Worm (Caenorhabditis elegans) whole organism, mixed stage, embryonic: ENCODE data around the gene F23H11.2.

ENCODE experiments used
- M03D4.4 ChIP-seq: sonication (generic microtip); optimal IDR thresholded peaks from 2 replicates; lab custom pipeline; 2017; ENCODE audit warnings: mild to moderate bottlenecking, missing genetic modification characterization, missing compliant biosample characterization
- blmp-1 ChIP-seq: fragments of 150-350 bp; optimal IDR thresholded peaks from 2 replicates; lab custom pipeline; 2014; ENCODE audit warnings: missing biosample characterization, missing genetic modification characterization
- ceh-39 ChIP-seq: fragments of 150-350 bp; optimal IDR thresholded peaks from 2 replicates; lab custom pipeline; 2014; ENCODE audit warnings: missing biosample characterization, missing genetic modification characterization
- ceh-43 ChIP-seq: fragments of 200-800 bp; sonication (Bioruptor generic); optimal IDR thresholded peaks from 2 replicates; lab custom pipeline; 2018; ENCODE audit warnings: mild to moderate bottlenecking, missing genetic modification characterization, moderate library complexity, missing compliant biosample characterization
- ceh-83 ChIP-seq: fragments of 200-800 bp; sonication (Bioruptor generic); optimal IDR thresholded peaks from 2 replicates; lab custom pipeline; 2018; ENCODE audit warnings: mild to moderate bottlenecking, missing genetic modification characterization, missing compliant biosample characterization
- ces-1 ChIP-seq: fragments of 150-350 bp; optimal IDR thresholded peaks from 2 replicates; lab custom pipeline; 2014; ENCODE audit warnings: missing biosample characterization, missing genetic modification reagents, missing genetic modification characterization
- cnd-1 ChIP-seq: fragments of 200-800 bp; sonication (Bioruptor generic); optimal IDR thresholded peaks from 2 replicates; lab custom pipeline; 2018; ENCODE audit warnings: mild to moderate bottlenecking, missing genetic modification characterization, missing compliant biosample characterization
- drap-1 ChIP-seq: fragments of 200-800 bp; sonication (Bioruptor generic); optimal IDR thresholded peaks from 3 replicates; lab custom pipeline; 2018; ENCODE audit warnings: mild to moderate bottlenecking, missing genetic modification characterization, missing compliant biosample characterization
- elt-1 ChIP-seq: sonication (generic microtip); optimal IDR thresholded peaks from 2 replicates; lab custom pipeline; 2017; ENCODE audit warnings: missing genetic modification characterization, mild to moderate bottlenecking, missing compliant biosample characterization, antibody characterized with exemption, moderate library complexity, borderline replicate concordance; ENCODE audit not compliant: insufficient read depth
- elt-3 ChIP-seq: fragments of 150-350 bp; optimal IDR thresholded peaks from 2 replicates; lab custom pipeline; 2014; ENCODE audit warnings: missing biosample characterization, missing genetic modification characterization
- flh-1 ChIP-seq: fragments of 200-800 bp; sonication (Bioruptor generic); optimal IDR thresholded peaks from 2 replicates; lab custom pipeline; 2018; ENCODE audit warnings: mild to moderate bottlenecking, missing genetic modification characterization, moderate library complexity, missing compliant biosample characterization
- hlh-1 ChIP-seq: fragments of 150-350 bp; optimal IDR thresholded peaks from 2 replicates; lab custom pipeline; 2014; ENCODE audit warnings: missing biosample characterization, missing genetic modification reagents, missing genetic modification characterization
- lin-13 ChIP-seq: fragments of 150-350 bp; optimal IDR thresholded peaks from 2 replicates; lab custom pipeline; 2014; ENCODE audit warnings: missing biosample characterization, missing genetic modification characterization
- lin-32 ChIP-seq: fragments of 200-800 bp; sonication (Bioruptor generic); optimal IDR thresholded peaks from 2 replicates; lab custom pipeline; 2018; ENCODE audit warnings: mild to moderate bottlenecking, missing genetic modification characterization, missing compliant biosample characterization
- lsy-2 ChIP-seq: fragments of 150-350 bp; optimal IDR thresholded peaks from 2 replicates; lab custom pipeline; 2014; ENCODE audit warnings: missing biosample characterization, missing genetic modification characterization
- mab-5 ChIP-seq: fragments of 150-350 bp; optimal IDR thresholded peaks from 2 replicates; lab custom pipeline; 2014; ENCODE audit warnings: missing biosample characterization, missing genetic modification characterization
- mep-1 ChIP-seq: fragments of 150-350 bp; optimal IDR thresholded peaks from 2 replicates; lab custom pipeline; 2017; ENCODE audit warnings: missing biosample characterization, missing genetic modification reagents, missing genetic modification characterization, inconsistent platforms
- nhr-12 ChIP-seq: fragments of 150-350 bp; optimal IDR thresholded peaks from 2 replicates; lab custom pipeline; 2014; ENCODE audit warnings: missing biosample characterization, missing genetic modification characterization
- nhr-2 ChIP-seq: fragments of 150-350 bp; optimal IDR thresholded peaks from 2 replicates; lab custom pipeline; 2014; ENCODE audit warnings: missing biosample characterization, missing genetic modification characterization
- nhr-28 ChIP-seq: fragments of 150-350 bp; optimal IDR thresholded peaks from 2 replicates; lab custom pipeline; 2014; ENCODE audit warnings: missing biosample characterization, missing genetic modification characterization
- nhr-76 ChIP-seq: sonication (generic microtip); optimal IDR thresholded peaks from 2 replicates; lab custom pipeline; 2017; ENCODE audit warnings: missing biosample characterization, missing genetic modification characterization
- pha-4 ChIP-seq: fragments of 150-350 bp; optimal IDR thresholded peaks from 2 replicates; lab custom pipeline; 2018; ENCODE audit warnings: missing biosample characterization, missing genetic modification reagents, missing genetic modification characterization
- sem-2 ChIP-seq: fragments of 200-800 bp; sonication (Bioruptor generic); optimal IDR thresholded peaks from 2 replicates; lab custom pipeline; 2018; ENCODE audit warnings: mild to moderate bottlenecking, missing genetic modification characterization, missing compliant biosample characterization
- snpc-4 ChIP-seq: fragments of 150-350 bp; optimal IDR thresholded peaks from 2 replicates; lab custom pipeline; 2014; ENCODE audit warnings: missing biosample characterization, missing genetic modification characterization
- sptf-1 ChIP-seq: sonication (generic microtip); optimal IDR thresholded peaks from 2 replicates; lab custom pipeline; 2017; ENCODE audit warnings: mild to moderate bottlenecking, missing genetic modification characterization, moderate library complexity, missing compliant biosample characterization
- tbx-8 ChIP-seq: fragments of 200-800 bp; sonication (Bioruptor generic); optimal IDR thresholded peaks from 2 replicates; lab custom pipeline; 2018; ENCODE audit warnings: mild to moderate bottlenecking, missing genetic modification characterization, moderate library complexity, missing compliant biosample characterization
- unc-120 ChIP-seq: sonication (generic microtip); optimal IDR thresholded peaks from 2 replicates; lab custom pipeline; 2017; ENCODE audit warnings: missing genetic modification characterization, missing compliant biosample characterization; ENCODE audit not compliant: poor library complexity, severe bottlenecking
- unc-39 ChIP-seq: fragments of 150-350 bp; optimal IDR thresholded peaks from 2 replicates; lab custom pipeline; 2014; ENCODE audit warnings: missing biosample characterization, missing genetic modification characterization
- unc-62 ChIP-seq: fragments of 150-350 bp; optimal IDR thresholded peaks from 2 replicates; lab custom pipeline; 2014; ENCODE audit warnings: missing biosample characterization, missing genetic modification reagents, missing genetic modification characterization
- zip-8 ChIP-seq: fragments of 150-350 bp; optimal IDR thresholded peaks from 2 replicates; lab custom pipeline; 2014; ENCODE audit warnings: missing biosample characterization, missing genetic modification characterization
- ztf-11 ChIP-seq: fragments of 150-350 bp; optimal IDR thresholded peaks from 2 replicates; lab custom pipeline; 2014; ENCODE audit warnings: missing biosample characterization, missing genetic modification characterization

F23H11.2 gene

ce11 chrIII:859898-860297 is 35.6 kb upstream of the F23H11.2 start, which contains the start of gene exos-4.2:
Gene exos-4.2, plus strand, starts transcription at chrIII:860198.
- TF ChIP-seq mab-5 (no peak), ceh-83 (GFP tag; lab: Kevin White, UChicago) (no peak), elt-1 (tag; lab: Kevin White, UChicago) (no peak), mep-1 (tag; lab: Kevin White, UChicago) (no peak), unc-62 (GFP tag; lab: Kevin White, UChicago) (no peak)

- TF ChIP-seq ces-1: peak; percentile 93
- no peak for TF ChIP-seq lin-32 (GFP tag; lab: Kevin White, UChicago)
- TF ChIP-seq cnd-1: no peak
Observed at ce11 chrIII:861819-862356, 33.7 kb upstream of the F23H11.2 start, which contains the start of gene arx-4. Gene arx-4, plus strand, starts transcription at chrIII:862306.

- TF ChIP-seq lin-32 (GFP tag; lab: Kevin White, UChicago) (peak; percentile 69), lsy-2 (tag; lab: Kevin White, UChicago) (no peak)
Observed at ce11 chrIII:868866-869265, 26.7 kb upstream of the F23H11.2 start.

- peak; percentile 47 for TF ChIP-seq ceh-39 (tag; lab: Kevin White, UChicago)
- TF ChIP-seq lin-32 (GFP tag; lab: Kevin White, UChicago): peak; percentile 22
- TF ChIP-seq elt-3: no peak
- no peak for TF ChIP-seq ztf-11
- TF ChIP-seq zip-8 (tag; lab: Kevin White, UChicago): peak; percentile 42
- TF ChIP-seq cnd-1: peak; percentile 20
Observed at ce11 chrIII:869869-870268, 25.7 kb upstream of the F23H11.2 start, which contains the start of gene T24C4.2. Gene T24C4.2, minus strand, starts transcription at chrIII:869969.

ce11 chrIII:870555-870954 is 25.0 kb upstream of the F23H11.2 start:
- peak; percentile 20 for TF ChIP-seq ceh-39 (tag; lab: Kevin White, UChicago)
- TF ChIP-seq ztf-11: no peak
- no peak for TF ChIP-seq sptf-1 (tag; lab: Kevin White, UChicago)
- no peak for TF ChIP-seq ces-1
- no peak for TF ChIP-seq drap-1 (GFP tag; lab: Kevin White, UChicago)
- no peak for TF ChIP-seq pha-4
- TF ChIP-seq mab-5: no peak
- peak; percentile 49 for TF ChIP-seq elt-1 (tag; lab: Kevin White, UChicago)
- TF ChIP-seq tbx-8 (GFP tag; lab: Kevin White, UChicago): no peak
- TF ChIP-seq nhr-28 (tag; lab: Kevin White, UChicago): no peak
- TF ChIP-seq M03D4.4 (tag; lab: Kevin White, UChicago): no peak
- no peak for TF ChIP-seq nhr-12 (tag; lab: Kevin White, UChicago)
- peak; percentile 71 for TF ChIP-seq nhr-2
- no peak for TF ChIP-seq blmp-1 (tag; lab: Kevin White, UChicago)
- TF ChIP-seq unc-62 (GFP tag; lab: Kevin White, UChicago): no peak
- TF ChIP-seq nhr-76 (tag; lab: Kevin White, UChicago): no peak
- TF ChIP-seq elt-3: no peak
- no peak for TF ChIP-seq sem-2 (GFP tag; lab: Kevin White, UChicago)
- peak; percentile 8 for TF ChIP-seq mep-1 (tag; lab: Kevin White, UChicago)
- TF ChIP-seq unc-120 (tag; lab: Kevin White, UChicago): no peak
- peak; percentile 57 for TF ChIP-seq cnd-1
- TF ChIP-seq ceh-43 (GFP tag; lab: Kevin White, UChicago): no peak
- TF ChIP-seq hlh-1 (tag; lab: Kevin White, UChicago): no peak
- no peak for TF ChIP-seq lin-13
- peak; percentile 67 for TF ChIP-seq zip-8 (tag; lab: Kevin White, UChicago)
- no peak for TF ChIP-seq flh-1 (GFP tag; lab: Kevin White, UChicago)
- TF ChIP-seq ceh-83 (GFP tag; lab: Kevin White, UChicago): no peak
- TF ChIP-seq unc-39 (tag; lab: Kevin White, UChicago): peak; percentile 68
- no peak for TF ChIP-seq lsy-2 (tag; lab: Kevin White, UChicago)
- no peak for TF ChIP-seq snpc-4
- TF ChIP-seq, all 35 proteins: peak for 7
